Worm (Caenorhabditis elegans) whole organism, mixed stage, embryonic: ENCODE data around the gene F38B2.6.

ENCODE experiments used
- M03D4.4 ChIP-seq: sonication (generic microtip); optimal IDR thresholded peaks from 2 replicates; lab custom pipeline; 2017; ENCODE audit warnings: mild to moderate bottlenecking, missing genetic modification characterization, missing compliant biosample characterization
- bed-3 ChIP-seq: fragments of 200-800 bp; sonication (Bioruptor generic); optimal IDR thresholded peaks from 3 replicates; lab custom pipeline; 2018; ENCODE audit warnings: mild to moderate bottlenecking, missing genetic modification characterization, moderate library complexity, missing compliant biosample characterization
- blmp-1 ChIP-seq: fragments of 150-350 bp; optimal IDR thresholded peaks from 2 replicates; lab custom pipeline; 2014; ENCODE audit warnings: missing biosample characterization, missing genetic modification characterization
- ceh-39 ChIP-seq: fragments of 150-350 bp; optimal IDR thresholded peaks from 2 replicates; lab custom pipeline; 2014; ENCODE audit warnings: missing biosample characterization, missing genetic modification characterization
- ceh-43 ChIP-seq: fragments of 200-800 bp; sonication (Bioruptor generic); optimal IDR thresholded peaks from 2 replicates; lab custom pipeline; 2018; ENCODE audit warnings: mild to moderate bottlenecking, missing genetic modification characterization, moderate library complexity, missing compliant biosample characterization
- ceh-83 ChIP-seq: fragments of 200-800 bp; sonication (Bioruptor generic); optimal IDR thresholded peaks from 2 replicates; lab custom pipeline; 2018; ENCODE audit warnings: mild to moderate bottlenecking, missing genetic modification characterization, missing compliant biosample characterization
- ces-1 ChIP-seq: fragments of 150-350 bp; optimal IDR thresholded peaks from 2 replicates; lab custom pipeline; 2014; ENCODE audit warnings: missing biosample characterization, missing genetic modification reagents, missing genetic modification characterization
- cnd-1 ChIP-seq: fragments of 200-800 bp; sonication (Bioruptor generic); optimal IDR thresholded peaks from 2 replicates; lab custom pipeline; 2018; ENCODE audit warnings: mild to moderate bottlenecking, missing genetic modification characterization, missing compliant biosample characterization
- drap-1 ChIP-seq: fragments of 200-800 bp; sonication (Bioruptor generic); optimal IDR thresholded peaks from 3 replicates; lab custom pipeline; 2018; ENCODE audit warnings: mild to moderate bottlenecking, missing genetic modification characterization, missing compliant biosample characterization
- elt-1 ChIP-seq: sonication (generic microtip); optimal IDR thresholded peaks from 2 replicates; lab custom pipeline; 2017; ENCODE audit warnings: missing genetic modification characterization, mild to moderate bottlenecking, missing compliant biosample characterization, antibody characterized with exemption, moderate library complexity, borderline replicate concordance; ENCODE audit not compliant: insufficient read depth
- elt-3 ChIP-seq: fragments of 150-350 bp; optimal IDR thresholded peaks from 2 replicates; lab custom pipeline; 2014; ENCODE audit warnings: missing biosample characterization, missing genetic modification characterization
- ham-2 ChIP-seq: fragments of 200-800 bp; sonication (Bioruptor generic); optimal IDR thresholded peaks from 2 replicates; lab custom pipeline; 2018; ENCODE audit warnings: mild to moderate bottlenecking, missing genetic modification characterization, missing compliant biosample characterization
- hlh-1 ChIP-seq: fragments of 150-350 bp; optimal IDR thresholded peaks from 2 replicates; lab custom pipeline; 2014; ENCODE audit warnings: missing biosample characterization, missing genetic modification reagents, missing genetic modification characterization
- lin-13 ChIP-seq: fragments of 150-350 bp; optimal IDR thresholded peaks from 2 replicates; lab custom pipeline; 2014; ENCODE audit warnings: missing biosample characterization, missing genetic modification characterization
- lin-32 ChIP-seq: fragments of 200-800 bp; sonication (Bioruptor generic); optimal IDR thresholded peaks from 2 replicates; lab custom pipeline; 2018; ENCODE audit warnings: mild to moderate bottlenecking, missing genetic modification characterization, missing compliant biosample characterization
- lsy-2 ChIP-seq: fragments of 150-350 bp; optimal IDR thresholded peaks from 2 replicates; lab custom pipeline; 2014; ENCODE audit warnings: missing biosample characterization, missing genetic modification characterization
- mep-1 ChIP-seq: fragments of 150-350 bp; optimal IDR thresholded peaks from 2 replicates; lab custom pipeline; 2017; ENCODE audit warnings: missing biosample characterization, missing genetic modification reagents, missing genetic modification characterization, inconsistent platforms
- mls-2 ChIP-seq: sonication (generic microtip); optimal IDR thresholded peaks from 2 replicates; lab custom pipeline; 2016; ENCODE audit warnings: mild to moderate bottlenecking, missing genetic modification characterization, moderate library complexity, missing compliant biosample characterization
- nhr-12 ChIP-seq: fragments of 150-350 bp; optimal IDR thresholded peaks from 2 replicates; lab custom pipeline; 2014; ENCODE audit warnings: missing biosample characterization, missing genetic modification characterization
- nhr-28 ChIP-seq: fragments of 150-350 bp; optimal IDR thresholded peaks from 2 replicates; lab custom pipeline; 2014; ENCODE audit warnings: missing biosample characterization, missing genetic modification characterization
- nhr-76 ChIP-seq: sonication (generic microtip); optimal IDR thresholded peaks from 2 replicates; lab custom pipeline; 2017; ENCODE audit warnings: missing biosample characterization, missing genetic modification characterization
- pha-4 ChIP-seq: fragments of 150-350 bp; optimal IDR thresholded peaks from 2 replicates; lab custom pipeline; 2018; ENCODE audit warnings: missing biosample characterization, missing genetic modification reagents, missing genetic modification characterization
- sem-2 ChIP-seq: fragments of 200-800 bp; sonication (Bioruptor generic); optimal IDR thresholded peaks from 2 replicates; lab custom pipeline; 2018; ENCODE audit warnings: mild to moderate bottlenecking, missing genetic modification characterization, missing compliant biosample characterization
- snpc-4 ChIP-seq: fragments of 150-350 bp; optimal IDR thresholded peaks from 2 replicates; lab custom pipeline; 2014; ENCODE audit warnings: missing biosample characterization, missing genetic modification characterization
- sptf-1 ChIP-seq: sonication (generic microtip); optimal IDR thresholded peaks from 2 replicates; lab custom pipeline; 2017; ENCODE audit warnings: mild to moderate bottlenecking, missing genetic modification characterization, moderate library complexity, missing compliant biosample characterization
- tbx-8 ChIP-seq: fragments of 200-800 bp; sonication (Bioruptor generic); optimal IDR thresholded peaks from 2 replicates; lab custom pipeline; 2018; ENCODE audit warnings: mild to moderate bottlenecking, missing genetic modification characterization, moderate library complexity, missing compliant biosample characterization
- unc-120 ChIP-seq: sonication (generic microtip); optimal IDR thresholded peaks from 2 replicates; lab custom pipeline; 2017; ENCODE audit warnings: missing genetic modification characterization, missing compliant biosample characterization; ENCODE audit not compliant: poor library complexity, severe bottlenecking
- unc-62 ChIP-seq: fragments of 150-350 bp; optimal IDR thresholded peaks from 2 replicates; lab custom pipeline; 2014; ENCODE audit warnings: missing biosample characterization, missing genetic modification reagents, missing genetic modification characterization
- zip-8 ChIP-seq: fragments of 150-350 bp; optimal IDR thresholded peaks from 2 replicates; lab custom pipeline; 2014; ENCODE audit warnings: missing biosample characterization, missing genetic modification characterization
- ztf-11 ChIP-seq: fragments of 150-350 bp; optimal IDR thresholded peaks from 2 replicates; lab custom pipeline; 2014; ENCODE audit warnings: missing biosample characterization, missing genetic modification characterization

The F38B2.6 gene

DNA sequence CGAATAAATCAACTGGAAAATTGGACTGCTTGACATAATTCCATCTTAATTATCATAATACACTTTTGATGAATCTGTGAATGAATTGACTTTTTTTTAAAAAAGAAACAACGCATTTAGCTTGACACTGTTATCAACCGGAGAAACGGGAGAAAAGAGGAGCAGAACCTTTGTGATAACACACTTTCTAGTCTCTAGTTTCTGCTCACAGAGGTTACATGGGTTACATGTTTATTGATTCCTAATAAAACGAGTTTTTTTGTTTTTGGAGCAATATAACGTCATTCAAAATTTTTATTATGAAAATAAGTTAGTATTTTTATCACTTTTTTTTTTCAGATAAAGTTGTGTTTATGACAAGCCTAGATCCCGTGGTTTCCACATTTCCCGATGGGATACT lies 36.9 kb upstream of the F38B2.6 start, which contains the start of gene hizr-1:
hizr-1 (plus strand) TSS at position 340 of the 400 bp plus-strand sequence.
- TF ChIP-seq lin-13 (tag; lab: Kevin White, UChicago) (no peak), elt-1 (no peak), sptf-1 (tag; lab: Kevin White, UChicago) (no peak), cnd-1 (tag; lab: Kevin White, UChicago) (no peak), snpc-4 (no peak), ceh-39 (tag; lab: Kevin White, UChicago) (no peak), pha-4 (tag; lab: Kevin White, UChicago) (no peak), zip-8 (tag; lab: Kevin White, UChicago) (no peak), ham-2 (GFP tag; lab: Kevin White, UChicago) (no peak), sem-2 (GFP tag; lab: Kevin White, UChicago) (no peak), tbx-8 (GFP tag; lab: Kevin White, UChicago) (no peak), unc-62 (GFP tag; lab: Kevin White, UChicago) (no peak), ceh-83 (GFP tag; lab: Kevin White, UChicago) (no peak), ceh-43 (GFP tag; lab: Kevin White, UChicago) (no peak), nhr-12 (no peak)
- TF ChIP-seq, all 35 proteins: peak for 0

DNA sequence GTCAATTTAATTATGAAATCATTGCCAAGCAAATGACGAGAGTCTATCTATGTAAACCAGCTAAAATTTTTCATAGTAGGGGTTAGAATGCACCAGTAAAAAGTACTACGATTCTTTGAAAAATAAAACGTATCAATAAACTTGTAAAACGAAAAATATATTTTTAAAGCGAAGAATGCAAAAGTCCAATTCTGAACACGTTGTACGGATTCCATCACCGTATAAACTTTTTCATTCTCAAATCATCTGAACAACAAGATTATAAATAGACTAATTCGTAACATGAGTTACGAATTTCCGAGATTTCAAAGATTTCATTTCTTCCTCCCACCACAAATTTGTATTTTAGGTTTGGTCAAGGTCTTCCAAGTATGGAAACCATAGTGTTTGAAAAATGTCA lies 35.7 kb upstream of the F38B2.6 start, which contains the start of gene nlp-57:
nlp-57 (plus strand) TSS at position 301 of the 400 bp plus-strand sequence.
- TF ChIP-seq nhr-12 (no peak), ces-1 (no peak), unc-120 (tag; lab: Kevin White, UChicago) (no peak), M03D4.4 (tag; lab: Kevin White, UChicago) (no peak), lin-32 (GFP tag; lab: Kevin White, UChicago) (no peak), ceh-43 (GFP tag; lab: Kevin White, UChicago) (no peak), ham-2 (GFP tag; lab: Kevin White, UChicago) (no peak), nhr-28 (tag; lab: Kevin White, UChicago) (no peak), ceh-83 (GFP tag; lab: Kevin White, UChicago) (no peak), mep-1 (no peak)

DNA sequence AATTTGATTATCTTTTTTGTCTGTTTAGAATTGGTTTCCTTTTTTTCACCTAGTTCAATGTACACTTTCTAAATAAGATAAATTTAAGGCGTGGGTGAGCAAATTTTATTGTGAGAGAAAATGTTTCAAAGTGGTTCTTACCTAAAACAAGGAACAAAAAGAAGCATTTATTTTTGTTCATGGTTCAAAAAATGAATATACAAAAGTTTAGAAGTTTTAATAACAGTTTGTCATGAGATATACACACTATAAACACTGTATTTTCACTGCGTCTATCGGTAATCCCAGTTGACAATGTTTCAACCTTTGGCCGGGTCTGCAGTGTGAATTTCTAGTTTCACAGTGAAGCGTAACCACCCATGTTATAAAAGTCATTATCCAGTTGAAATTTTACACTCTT lies 34.3 kb upstream of the F38B2.6 start, which contains the start of gene F08G12.11:
F08G12.11 (minus strand) TSS at position 181 of the 400 bp plus-strand sequence.
- TF ChIP-seq cnd-1 (tag; lab: Kevin White, UChicago) (no peak), ham-2 (GFP tag; lab: Kevin White, UChicago) (no peak), ztf-11 (tag; lab: Kevin White, UChicago) (no peak), nhr-28 (tag; lab: Kevin White, UChicago) (no peak), hlh-1 (tag; lab: Kevin White, UChicago) (no peak), ceh-39 (tag; lab: Kevin White, UChicago) (no peak), blmp-1 (no peak), M03D4.4 (tag; lab: Kevin White, UChicago) (no peak), ces-1 (no peak), lin-13 (tag; lab: Kevin White, UChicago) (no peak), zip-8 (tag; lab: Kevin White, UChicago) (no peak), nhr-12 (no peak), lin-32 (GFP tag; lab: Kevin White, UChicago) (no peak), lsy-2 (tag; lab: Kevin White, UChicago) (no peak)

DNA sequence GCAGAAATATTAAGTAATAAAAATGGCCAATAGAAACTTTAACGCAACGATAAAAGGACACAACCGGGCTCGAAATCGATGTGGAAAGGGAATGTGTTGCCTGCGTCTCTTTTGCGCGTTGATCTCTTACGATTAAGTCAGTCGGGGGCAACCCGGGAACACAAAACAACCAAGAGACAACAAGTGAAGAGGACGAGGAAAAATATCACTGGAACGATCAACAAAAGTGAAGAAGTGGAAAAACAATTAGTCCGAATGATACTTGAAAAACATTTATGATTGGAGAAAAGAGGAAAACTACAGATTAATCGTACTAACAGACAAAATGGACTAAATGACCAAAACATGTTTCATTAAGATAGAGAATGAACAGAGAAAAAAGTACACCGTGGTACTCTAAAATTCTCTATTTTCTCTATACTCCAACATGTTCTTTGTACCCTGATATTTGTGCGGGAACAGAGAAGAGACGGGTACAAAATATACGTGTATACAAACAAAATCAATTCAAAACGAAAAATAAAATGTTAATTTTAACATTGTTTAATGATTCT lies 29.3 kb upstream of the F38B2.6 start, which contains the start of gene F08G12.5:
F08G12.5 (minus strand) TSS at position 1 of the 554 bp plus-strand sequence.
- no peak for TF ChIP-seq ztf-11 (tag; lab: Kevin White, UChicago)
- no peak for TF ChIP-seq drap-1 (GFP tag; lab: Kevin White, UChicago)
- TF ChIP-seq snpc-4: no peak
- no peak for TF ChIP-seq cnd-1 (tag; lab: Kevin White, UChicago)
- no peak for TF ChIP-seq nhr-12
- no peak for TF ChIP-seq bed-3 (GFP tag; lab: Kevin White, UChicago)
- no peak for TF ChIP-seq sem-2 (GFP tag; lab: Kevin White, UChicago)
- TF ChIP-seq nhr-76 (tag; lab: Kevin White, UChicago): no peak
- no peak for TF ChIP-seq hlh-1 (tag; lab: Kevin White, UChicago)
- no peak for TF ChIP-seq elt-3
- TF ChIP-seq lsy-2 (tag; lab: Kevin White, UChicago): no peak
- TF ChIP-seq ham-2 (GFP tag; lab: Kevin White, UChicago): no peak
- no peak for TF ChIP-seq nhr-28 (tag; lab: Kevin White, UChicago)
- no peak for TF ChIP-seq mls-2 (tag; lab: Kevin White, UChicago)
- no peak for TF ChIP-seq blmp-1
- no peak for TF ChIP-seq sptf-1 (tag; lab: Kevin White, UChicago)
